Fruit fly (Drosophila melanogaster) whole organism, embryonic: Measurements from ENCODE around the gene CG2747.
A peak's percentile ranks its signal among the peaks of the same experiment; 100 is the strongest.

Experiments
- Abd-B ChIP-seq: fragments of 200-800 bp; sonication (Bioruptor generic); optimal IDR thresholded peaks from 2 replicates; lab custom pipeline; 2018; ENCODE audit warnings: missing biosample characterization, mild to moderate bottlenecking, missing genetic modification characterization, moderate library complexity
- B-H1 ChIP-seq: fragments of 200-800 bp; sonication (Bioruptor generic); IDR thresholded peaks from 3 replicates; pipeline ENCODE4 v1.3.6; 2022; ENCODE audit warnings: missing biosample characterization, missing genetic modification characterization
- CG10147 ChIP-seq: fragments of 200-800 bp; sonication (Bioruptor generic); optimal IDR thresholded peaks from 2 replicates; lab custom pipeline; 2019; ENCODE audit warnings: missing biosample characterization, mild to moderate bottlenecking, missing genetic modification characterization, moderate library complexity
- CG10321 ChIP-seq: fragments of 200-800 bp; sonication (Bioruptor generic); IDR thresholded peaks from 2 replicates; pipeline ENCODE4 v1.3.6; 2022; ENCODE audit warnings: missing biosample characterization, missing genetic modification characterization
- CG10654 ChIP-seq: fragments of 200-800 bp; sonication (Bioruptor generic); optimal IDR thresholded peaks from 2 replicates; lab custom pipeline; 2016; ENCODE audit warnings: missing biosample characterization, missing genetic modification characterization
- CG10979 ChIP-seq: fragments of 200-800 bp; sonication (Bioruptor generic); optimal IDR thresholded peaks from 2 replicates; lab custom pipeline; 2018; ENCODE audit warnings: missing biosample characterization, mild to moderate bottlenecking, missing genetic modification characterization, moderate library complexity
- CG13424 ChIP-seq: fragments of 200-800 bp; sonication (Bioruptor generic); optimal IDR thresholded peaks from 2 replicates; lab custom pipeline; 2019; ENCODE audit warnings: missing biosample characterization, mild to moderate bottlenecking, missing genetic modification characterization, moderate library complexity
- CG15479 ChIP-seq: fragments of 200-800 bp; sonication (Bioruptor generic); optimal IDR thresholded peaks from 3 replicates; lab custom pipeline; 2019; ENCODE audit warnings: missing biosample characterization, mild to moderate bottlenecking, missing genetic modification characterization, moderate library complexity
- CG1792 ChIP-seq: fragments of 200-800 bp; sonication (Bioruptor generic); optimal IDR thresholded peaks from 2 replicates; lab custom pipeline; 2016; ENCODE audit warnings: missing biosample characterization, missing genetic modification characterization
- CG2889 ChIP-seq: fragments of 200-800 bp; sonication (Bioruptor generic); IDR thresholded peaks from 3 replicates; pipeline ENCODE4 v1.3.6; 2022; ENCODE audit warnings: missing biosample characterization, missing genetic modification characterization
- CG31365 ChIP-seq: fragments of 200-800 bp; sonication (Bioruptor generic); optimal IDR thresholded peaks from 2 replicates; lab custom pipeline; 2018; ENCODE audit warnings: missing biosample characterization, mild to moderate bottlenecking, missing genetic modification characterization
- CG34224 ChIP-seq: fragments of 200-800 bp; sonication (Bioruptor generic); IDR thresholded peaks from 3 replicates; pipeline ENCODE4 v1.3.6; 2022; ENCODE audit warnings: missing biosample characterization, missing genetic modification characterization; ENCODE audit not compliant: partially characterized antibody
- CG4282 ChIP-seq: fragments of 200-800 bp; sonication (Bioruptor generic); optimal IDR thresholded peaks from 2 replicates; lab custom pipeline; 2016; ENCODE audit warnings: missing biosample characterization, missing genetic modification characterization
- CG4360 ChIP-seq: fragments of 200-800 bp; sonication (Bioruptor generic); IDR thresholded peaks from 2 replicates; pipeline ENCODE4 v1.3.6; 2022; ENCODE audit warnings: missing biosample characterization, missing genetic modification characterization
- CG7839 ChIP-seq: fragments of 200-800 bp; sonication (Bioruptor generic); optimal IDR thresholded peaks from 3 replicates; lab custom pipeline; 2018; ENCODE audit warnings: missing biosample characterization, mild to moderate bottlenecking, missing genetic modification characterization, moderate library complexity
- CG8290 ChIP-seq, 3 experiments: fragments of 200-800 bp; sonication (Bioruptor generic); optimal IDR thresholded peaks; 2 replicates each; lab custom pipeline; 2016 to 2019; ENCODE audit warnings: missing biosample characterization in 3 of 3, missing genetic modification characterization in 3 of 3, mild to moderate bottlenecking in 2 of 3, moderate library complexity in 1 of 3
- CG8388 ChIP-seq: fragments of 200-800 bp; sonication (Bioruptor generic); optimal IDR thresholded peaks from 2 replicates; lab custom pipeline; 2019; ENCODE audit warnings: missing biosample characterization, mild to moderate bottlenecking, missing genetic modification characterization, moderate library complexity
- CrebB ChIP-seq: fragments of 200-800 bp; sonication (Bioruptor generic); optimal IDR thresholded peaks from 3 replicates; lab custom pipeline; 2018; ENCODE audit warnings: missing biosample characterization, mild to moderate bottlenecking, missing genetic modification characterization
- Dad ChIP-seq: fragments of 200-800 bp; sonication (Bioruptor generic); optimal IDR thresholded peaks from 3 replicates; lab custom pipeline; 2016; ENCODE audit warnings: missing biosample characterization, missing genetic modification characterization
- Doc2 ChIP-seq: fragments of 200-800 bp; sonication (Bioruptor generic); IDR thresholded peaks from 2 replicates; pipeline ENCODE4 v1.3.6; 2022; ENCODE audit warnings: missing biosample characterization, missing genetic modification characterization
- Fer2 ChIP-seq: fragments of 200-800 bp; sonication (Bioruptor generic); optimal IDR thresholded peaks from 2 replicates; lab custom pipeline; 2018; ENCODE audit warnings: missing biosample characterization, mild to moderate bottlenecking, missing genetic modification characterization, moderate library complexity
- H2.0 ChIP-seq: fragments of 200-800 bp; sonication (Bioruptor generic); IDR thresholded peaks from 2 replicates; pipeline ENCODE4 v1.3.6; 2022; ENCODE audit warnings: missing biosample characterization, missing genetic modification characterization
- HLH54F ChIP-seq: fragments of 200-800 bp; sonication (Bioruptor generic); optimal IDR thresholded peaks from 3 replicates; lab custom pipeline; 2016; ENCODE audit warnings: missing biosample characterization, missing genetic modification characterization
- Hsf ChIP-seq: fragments of 200-800 bp; sonication (Bioruptor generic); optimal IDR thresholded peaks from 3 replicates; lab custom pipeline; 2016; ENCODE audit warnings: missing biosample characterization, missing genetic modification characterization
- Lpt ChIP-seq: fragments of >200 bp; optimal IDR thresholded peaks from 2 replicates; lab custom pipeline; 2018; ENCODE audit warnings: missing biosample characterization, missing genetic modification characterization
- Poxn ChIP-seq: fragments of 200-800 bp; sonication (Bioruptor generic); IDR thresholded peaks from 2 replicates; pipeline ENCODE4 v1.3.6; 2022; ENCODE audit warnings: missing biosample characterization, missing genetic modification characterization
- Sry-δ ChIP-seq: fragments of 200-800 bp; sonication (Bioruptor generic); optimal IDR thresholded peaks from 2 replicates; lab custom pipeline; 2016; ENCODE audit warnings: missing biosample characterization, missing genetic modification characterization
- Taf1 ChIP-seq: fragments of 200-800 bp; sonication (Bioruptor generic); IDR thresholded peaks from 2 replicates; pipeline ENCODE4 v1.3.6; 2022; ENCODE audit warnings: missing biosample characterization, missing genetic modification characterization
- bbx ChIP-seq: fragments of 200-800 bp; sonication (Bioruptor generic); IDR thresholded peaks from 2 replicates; pipeline ENCODE4 v1.3.6; 2022; ENCODE audit warnings: missing biosample characterization, missing genetic modification characterization; ENCODE audit not compliant: partially characterized antibody
- cas ChIP-seq: fragments of 200-800 bp; sonication (Bioruptor generic); IDR thresholded peaks from 2 replicates; pipeline ENCODE4 v1.3.6; 2022; ENCODE audit warnings: missing biosample characterization, missing genetic modification characterization
- corto ChIP-seq: fragments of 200-800 bp; sonication (Bioruptor generic); optimal IDR thresholded peaks from 2 replicates; lab custom pipeline; 2016; ENCODE audit warnings: missing biosample characterization, mild to moderate bottlenecking, missing genetic modification characterization, moderate library complexity
- crc ChIP-seq: fragments of 200-800 bp; sonication (Bioruptor generic); optimal IDR thresholded peaks from 2 replicates; lab custom pipeline; 2016; ENCODE audit warnings: missing biosample characterization, missing genetic modification characterization
- dpn ChIP-seq, 2 experiments: fragments of 200-800 bp; sonication (Bioruptor generic); optimal IDR thresholded peaks; 3 replicates each; lab custom pipeline; 2016; ENCODE audit warnings: missing biosample characterization in 2 of 2, missing genetic modification characterization in 2 of 2
- grn ChIP-seq: fragments of 200-800 bp; sonication (Bioruptor generic); optimal IDR thresholded peaks from 3 replicates; lab custom pipeline; 2017; ENCODE audit warnings: missing biosample characterization, missing genetic modification characterization
- h ChIP-seq: fragments of >200 bp; optimal IDR thresholded peaks from 2 replicates; lab custom pipeline; 2017
- insv ChIP-seq, 2 experiments: fragments of 200-800 bp; sonication (Bioruptor generic); optimal IDR thresholded peaks; 3 replicates each; lab custom pipeline; 2016 to 2018; ENCODE audit warnings: missing biosample characterization in 2 of 2, missing genetic modification characterization in 2 of 2
- jumu ChIP-seq: fragments of 200-800 bp; sonication (Bioruptor generic); optimal IDR thresholded peaks from 3 replicates; lab custom pipeline; 2016; ENCODE audit warnings: missing biosample characterization, missing genetic modification characterization
- ken ChIP-seq: fragments of 200-800 bp; sonication (Bioruptor generic); IDR thresholded peaks from 3 replicates; pipeline ENCODE4 v1.3.6; 2022; ENCODE audit warnings: missing biosample characterization, missing genetic modification characterization
- kni ChIP-seq: fragments of 200-800 bp; sonication (Bioruptor generic); optimal IDR thresholded peaks from 3 replicates; lab custom pipeline; 2017; ENCODE audit warnings: mild to moderate bottlenecking, missing biosample characterization, missing genetic modification reagents, missing genetic modification characterization
- lola ChIP-seq, 3 experiments: fragments of >200 bp in 2 of 3; fragments of 200-800 bp in 1 of 3; sonication (Bioruptor generic) in 1 of 3; optimal IDR thresholded peaks; 2 replicates each; lab custom pipeline; 2017 to 2019; ENCODE audit warnings: missing biosample characterization in 3 of 3, missing genetic modification characterization in 3 of 3, mild to moderate bottlenecking in 1 of 3, moderate library complexity in 1 of 3
- phol ChIP-seq: fragments of 200-800 bp; sonication (Bioruptor generic); optimal IDR thresholded peaks from 3 replicates; lab custom pipeline; 2018; ENCODE audit warnings: missing biosample characterization, mild to moderate bottlenecking, missing genetic modification characterization, moderate library complexity
- repo ChIP-seq: fragments of 200-800 bp; sonication (Bioruptor generic); optimal IDR thresholded peaks from 2 replicates; lab custom pipeline; 2016; ENCODE audit warnings: missing biosample characterization, missing genetic modification characterization
- rib ChIP-seq: fragments of 200-800 bp; sonication (Bioruptor generic); IDR thresholded peaks from 2 replicates; pipeline ENCODE4 v1.3.6; 2022; ENCODE audit warnings: missing biosample characterization, missing genetic modification characterization
- sc ChIP-seq, 3 experiments: fragments of >200 bp in 2 of 3; fragments of 200-800 bp in 1 of 3; sonication (Bioruptor generic) in 1 of 3; optimal IDR thresholded peaks; 2 replicates in 2 of 3; 3 replicates in 1 of 3; lab custom pipeline; 2017; ENCODE audit warnings: mild to moderate bottlenecking in 1 of 3, missing biosample characterization in 1 of 3, missing genetic modification characterization in 1 of 3, missing genetic modification reagents in 1 of 3
- sens-2 ChIP-seq: fragments of 200-800 bp; sonication (Bioruptor generic); IDR thresholded peaks from 2 replicates; pipeline ENCODE4 v1.3.6; 2022; ENCODE audit warnings: missing biosample characterization, missing genetic modification characterization
- sqz ChIP-seq: fragments of 200-800 bp; sonication (Bioruptor generic); optimal IDR thresholded peaks from 3 replicates; lab custom pipeline; 2018; ENCODE audit warnings: missing biosample characterization, mild to moderate bottlenecking, missing genetic modification characterization
- sr ChIP-seq: fragments of 200-800 bp; sonication (Bioruptor generic); IDR thresholded peaks from 3 replicates; pipeline ENCODE4 v1.3.6; 2022; ENCODE audit warnings: missing biosample characterization, missing genetic modification characterization
- tio ChIP-seq: fragments of 200-800 bp; sonication (Bioruptor generic); optimal IDR thresholded peaks from 2 replicates; lab custom pipeline; 2017; ENCODE audit warnings: missing biosample characterization, missing genetic modification characterization, inconsistent platforms
- vvl ChIP-seq: fragments of 200-800 bp; sonication (Bioruptor generic); IDR thresholded peaks from 2 replicates; pipeline ENCODE4 v1.3.6; 2022; ENCODE audit warnings: missing biosample characterization, missing genetic modification characterization
- zfh2 ChIP-seq: fragments of 200-800 bp; sonication (Bioruptor generic); optimal IDR thresholded peaks from 2 replicates; lab custom pipeline; 2016; ENCODE audit warnings: missing biosample characterization, missing genetic modification characterization

CG2747 gene

dm6 chr3R:8030151-8030899 is at the start of gene CG2747, which contains the start of gene CG10903 (continued):
- TF ChIP-seq lola (GFP tag; optimal IDR thresholded peaks at IDR 0.05; lab: Kevin White, UChicago) = no peak
- no peak for TF ChIP-seq CG10979 (tag; lab: Kevin White, UChicago)
- TF ChIP-seq phol = peak; percentile 43
- TF ChIP-seq CrebB (tag; lab: Kevin White, UChicago) = no peak
- TF ChIP-seq B-H1 = no peak
- no peak for TF ChIP-seq CG10654
- TF ChIP-seq sens-2 (GFP tag; lab: Robert Waterston, UW) = no peak
- TF ChIP-seq CG7839 (tag; lab: Kevin White, UChicago) = no peak
- no peak for TF ChIP-seq CG8290 (GFP tag; optimal IDR thresholded peaks at IDR 0.05; lab: Kevin White, UChicago)
- TF ChIP-seq CG8290 (tag; optimal IDR thresholded peaks at IDR 0.05; lab: Kevin White, UChicago) = no peak
- TF ChIP-seq sqz = no peak
- peak; percentile 74 for TF ChIP-seq CG4360 (GFP tag; lab: Robert Waterston, UW)
- no peak for TF ChIP-seq CG15479 (GFP tag; lab: Kevin White, UChicago)
- no peak for TF ChIP-seq sr
- no peak for TF ChIP-seq h
- TF ChIP-seq ken (GFP tag; lab: Robert Waterston, UW) = no peak
- TF ChIP-seq CG31365 (tag; lab: Kevin White, UChicago) = no peak
- TF ChIP-seq Taf1 = no peak
- no peak for TF ChIP-seq HLH54F (GFP tag; lab: Kevin White, UChicago)
- no peak for TF ChIP-seq sc (optimal IDR thresholded peaks at IDR 0.05; lab: Kevin White, UChicago)
- TF ChIP-seq sc (GFP tag; optimal IDR thresholded peaks at IDR 0.05; lab: Kevin White, UChicago) = no peak
- peak; percentile 62 for TF ChIP-seq CG34224 (GFP tag; lab: Robert Waterston, UW)
- TF ChIP-seq zfh2 (GFP tag; lab: Kevin White, UChicago) = no peak
- TF ChIP-seq CG8388 (GFP tag; lab: Kevin White, UChicago) = no peak
- no peak for TF ChIP-seq grn (GFP tag; lab: Kevin White, UChicago)
- TF ChIP-seq Dad (GFP tag; lab: Kevin White, UChicago) = no peak
- TF ChIP-seq CG1792 (GFP tag; lab: Kevin White, UChicago) = no peak
- TF ChIP-seq repo (GFP tag; lab: Kevin White, UChicago) = no peak
- TF ChIP-seq H2.0 (GFP tag; lab: Robert Waterston, UW) = no peak
- TF ChIP-seq CG10147 (GFP tag; lab: Kevin White, UChicago) = peak; percentile 50
- TF ChIP-seq Poxn (GFP tag; lab: Robert Waterston, UW) = no peak
- no peak for TF ChIP-seq vvl
- no peak for TF ChIP-seq tio (GFP tag; lab: Kevin White, UChicago)
- peak; percentile 74 for TF ChIP-seq kni (GFP tag; lab: Kevin White, UChicago)
- TF ChIP-seq bbx (GFP tag; lab: Robert Waterston, UW) = peak; percentile 62
- no peak for TF ChIP-seq Hsf (GFP tag; lab: Kevin White, UChicago)
- TF ChIP-seq Doc2 (GFP tag; lab: Robert Waterston, UW) = no peak
- TF ChIP-seq CG4282 (GFP tag; lab: Kevin White, UChicago) = no peak
- no peak for TF ChIP-seq Lpt
- TF ChIP-seq corto (GFP tag; lab: Kevin White, UChicago) = no peak
- peak in 1 of 2 experiments; percentile 10 for TF ChIP-seq dpn (GFP tag; optimal IDR thresholded peaks at IDR 0.05; lab: Kevin White, UChicago)
- no peak for TF ChIP-seq crc
- TF ChIP-seq CG10321 = no peak
- no peak for TF ChIP-seq cas (GFP tag; lab: Robert Waterston, UW)
- no peak for TF ChIP-seq CG13424 (tag; lab: Kevin White, UChicago)
- no peak for TF ChIP-seq rib (GFP tag; lab: Robert Waterston, UW)
- no peak for TF ChIP-seq Abd-B (GFP tag; lab: Kevin White, UChicago)
- TF ChIP-seq Fer2 (tag; lab: Kevin White, UChicago) = no peak
- TF ChIP-seq CG2889 = no peak
- TF ChIP-seq insv (GFP tag; optimal IDR thresholded peaks at IDR 0.05; lab: Kevin White, UChicago) = no peak
- TF ChIP-seq Sry-δ (GFP tag; lab: Kevin White, UChicago) = peak; percentile 58
- no peak for TF ChIP-seq jumu (GFP tag; lab: Kevin White, UChicago)
